Worm (Caenorhabditis elegans) whole organism, early embryonic: ENCODE results near the gene C30G7.4.

Source experiments
- ama-1 ChIP-seq: fragments of 150-350 bp; optimal IDR thresholded peaks from 2 replicates; lab custom pipeline; 2014
- ets-7 ChIP-seq: sonication (generic microtip); optimal IDR thresholded peaks from 2 replicates; lab custom pipeline; 2016; ENCODE audit warnings: missing genotype, missing genetic modification characterization, missing compliant biosample characterization
- flt-1 ChIP-seq: fragments of 200-800 bp; sonication (Bioruptor generic); IDR thresholded peaks from 2 replicates; pipeline ENCODE4 v1.3.6; 2022; ENCODE audit warnings: missing genetic modification characterization, missing compliant biosample characterization
- hnd-1 ChIP-seq: sonication (generic microtip); optimal IDR thresholded peaks from 2 replicates; lab custom pipeline; 2016; ENCODE audit warnings: missing genetic modification characterization, missing compliant biosample characterization
- scrt-1 ChIP-seq: fragments of 200-800 bp; sonication (Bioruptor generic); IDR thresholded peaks from 2 replicates; pipeline ENCODE4 v1.3.6; 2022; ENCODE audit warnings: missing genetic modification characterization, missing compliant biosample characterization

- TF ChIP-seq hnd-1 (tag; lab: Kevin White, UChicago) (no peak), ama-1 (lab: Kevin White, UChicago) (no peak), scrt-1 (GFP tag; lab: Robert Waterston, UW) (no peak), flt-1 (GFP tag; lab: Robert Waterston, UW) (no peak), ets-7 (tag; lab: Kevin White, UChicago) (no peak)
These were observed 2.6 kb upstream of the C30G7.4 start, which contains the start of gene hil-1 for ce11 chrV:14949477-14949876.
